Worm (Caenorhabditis elegans) whole organism, L1 larva: Measurements from ENCODE around the gene F32G8.2.

Experiments
- C04F5.9 ChIP-seq: sonication (generic microtip); optimal IDR thresholded peaks from 2 replicates; lab custom pipeline; 2016; ENCODE audit warnings: missing genetic modification characterization, missing compliant biosample characterization
- aha-1 ChIP-seq: fragments of 150-350 bp; optimal IDR thresholded peaks from 2 replicates; lab custom pipeline; 2014; ENCODE audit warnings: missing biosample characterization, missing genetic modification characterization
- ama-1 ChIP-seq: fragments of 150-350 bp; optimal IDR thresholded peaks from 2 replicates; lab custom pipeline; 2014
- efl-1 ChIP-seq, 4 experiments: fragments of 150-350 bp; optimal IDR thresholded peaks in 3 of 4; peaks in 1 of 4; 1 replicate in 1 of 4; 2 replicates in 3 of 4; lab custom pipeline; 2014; ENCODE audit warnings: missing biosample characterization in 2 of 4, missing genetic modification characterization in 2 of 4, missing genetic modification reagents in 2 of 4
- isw-1 ChIP-seq: fragments of 200-800 bp; sonication (Bioruptor generic); IDR thresholded peaks from 2 replicates; pipeline ENCODE4 v1.3.6; 2022; ENCODE audit warnings: missing genetic modification characterization, missing compliant biosample characterization
- lin-39 ChIP-seq: fragments of 150-350 bp; optimal IDR thresholded peaks from 2 replicates; lab custom pipeline; 2014; ENCODE audit warnings: missing biosample characterization, missing genetic modification reagents, missing genetic modification characterization
- mdl-1 ChIP-seq, 2 experiments: fragments of 150-350 bp; optimal IDR thresholded peaks; 2 replicates each; lab custom pipeline; 2014 to 2017; ENCODE audit warnings: missing biosample characterization in 2 of 2, missing genetic modification characterization in 2 of 2, inconsistent platforms in 1 of 2
- nhr-11 ChIP-seq: fragments of 150-350 bp; optimal IDR thresholded peaks from 2 replicates; lab custom pipeline; 2014; ENCODE audit warnings: missing biosample characterization, missing genetic modification characterization
- nhr-28 ChIP-seq: fragments of 150-350 bp; optimal IDR thresholded peaks from 2 replicates; lab custom pipeline; 2014; ENCODE audit warnings: missing biosample characterization, missing genetic modification characterization
- nhr-84 ChIP-seq: sonication (generic microtip); optimal IDR thresholded peaks from 2 replicates; lab custom pipeline; 2017; ENCODE audit warnings: missing biosample characterization, missing genetic modification characterization
- vab-15 ChIP-seq: sonication (generic microtip); optimal IDR thresholded peaks from 2 replicates; lab custom pipeline; 2017; ENCODE audit warnings: missing genotype, mild to moderate bottlenecking, missing genetic modification characterization, missing compliant biosample characterization

DNA sequence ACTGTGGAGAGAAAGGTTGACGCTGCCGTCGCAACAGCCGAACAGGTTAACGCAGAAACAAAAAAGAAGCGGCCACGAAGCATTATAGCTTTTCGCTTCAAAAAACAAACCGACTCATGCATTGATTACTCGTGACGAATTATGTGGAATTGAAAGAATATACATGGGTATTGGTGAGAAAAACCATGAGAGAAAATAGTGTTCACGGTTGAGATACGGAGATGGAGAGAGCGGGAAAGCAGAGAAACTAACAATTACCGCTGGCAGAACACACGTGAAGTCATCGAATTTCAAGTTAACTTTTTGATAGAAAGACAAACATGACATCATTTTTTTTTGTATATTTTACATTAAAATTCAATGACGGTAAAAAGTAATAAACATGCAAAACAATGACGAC lies 14.5 kb upstream of the F32G8.2 start:
- no peak for TF ChIP-seq lin-39 (tag; lab: Kevin White, UChicago)
- peak; percentile 58 for TF ChIP-seq ama-1 (lab: Kevin White, UChicago)
- TF ChIP-seq efl-1 (optimal IDR thresholded peaks at IDR 0.05; lab: Kevin White, UChicago) = peak in 1 of 2 experiments; percentile 27
- peak; percentile 13 to 93 for TF ChIP-seq efl-1 (GFP tag; optimal IDR thresholded peaks at IDR 0.05 in 1 of 2; lab: Kevin White, UChicago)
- no peak for TF ChIP-seq nhr-28 (tag; lab: Kevin White, UChicago)
- TF ChIP-seq aha-1 (tag; lab: Kevin White, UChicago) = no peak
- no peak for TF ChIP-seq vab-15 (tag; lab: Kevin White, UChicago)
- TF ChIP-seq nhr-84 (tag; lab: Kevin White, UChicago) = no peak
- TF ChIP-seq nhr-11 (tag; lab: Kevin White, UChicago) = no peak
- TF ChIP-seq mdl-1 (tag; optimal IDR thresholded peaks at IDR 0.05; lab: Kevin White, UChicago) = peak in 1 of 2 experiments; percentile 31
- TF ChIP-seq C04F5.9 (tag; lab: Kevin White, UChicago) = no peak
- no peak for TF ChIP-seq isw-1
